Fruit fly (Drosophila melanogaster) whole organism, pupa: ENCODE results near the gene CG42390.

Experiments used
- CG12605 ChIP-seq: fragments of 200-800 bp; sonication (Bioruptor generic); IDR thresholded peaks from 2 replicates; pipeline ENCODE4 v1.3.6; 2022; ENCODE audit warnings: missing biosample characterization, missing genetic modification characterization
- CG17806 ChIP-seq: fragments of 200-800 bp; sonication (Bioruptor generic); optimal IDR thresholded peaks from 2 replicates; lab custom pipeline; 2018; ENCODE audit warnings: missing biosample characterization, mild to moderate bottlenecking, missing genetic modification characterization, moderate library complexity
- CG34367 ChIP-seq: fragments of 200-800 bp; sonication (Bioruptor generic); optimal IDR thresholded peaks from 2 replicates; lab custom pipeline; 2018; ENCODE audit warnings: missing biosample characterization, mild to moderate bottlenecking, missing genetic modification characterization
- CG8159 ChIP-seq: fragments of 200-800 bp; sonication (Bioruptor generic); optimal IDR thresholded peaks from 3 replicates; lab custom pipeline; 2018; ENCODE audit warnings: missing biosample characterization, mild to moderate bottlenecking, missing genetic modification characterization, moderate library complexity
- CG9948 ChIP-seq: fragments of 200-800 bp; sonication (Bioruptor generic); optimal IDR thresholded peaks from 2 replicates; lab custom pipeline; 2018; ENCODE audit warnings: missing biosample characterization, mild to moderate bottlenecking, missing genetic modification characterization, moderate library complexity
- Ets98B ChIP-seq: fragments of 200-800 bp; sonication (Bioruptor generic); IDR thresholded peaks from 2 replicates; pipeline ENCODE4 v1.3.6; 2022; ENCODE audit warnings: missing biosample characterization, missing genetic modification characterization
- Pif1B ChIP-seq: fragments of 200-800 bp; sonication (Bioruptor generic); optimal IDR thresholded peaks from 3 replicates; lab custom pipeline; 2016; ENCODE audit warnings: missing biosample characterization, missing genetic modification characterization
- gl ChIP-seq: fragments of 200-800 bp; sonication (Bioruptor generic); optimal IDR thresholded peaks from 2 replicates; lab custom pipeline; 2018; ENCODE audit warnings: missing biosample characterization, mild to moderate bottlenecking, missing genetic modification characterization

- no peak for TF ChIP-seq CG8159 (tag; lab: Kevin White, UChicago)
- no peak for TF ChIP-seq CG9948
- no peak for TF ChIP-seq CG34367 (tag; lab: Kevin White, UChicago)
- no peak for TF ChIP-seq Pif1B (GFP tag; lab: Kevin White, UChicago)
- TF ChIP-seq CG17806 (tag; lab: Kevin White, UChicago), result no peak
- no peak for TF ChIP-seq CG12605 (GFP tag; lab: Robert Waterston, UW)
- no peak for TF ChIP-seq gl
- TF ChIP-seq Ets98B (GFP tag; lab: Robert Waterston, UW), result no peak
Measured at dm6 chr3R:22182939-22183338, 63.1 kb downstream of the CG42390 start.
